Worm (Caenorhabditis elegans): ENCODE data around the gene F38B2.2.

F38B2.2 gene

ce11 chrX:11310285-11310838, 31.2 kb upstream of the F38B2.2 start, which contains the start of gene F08G12.5:
TSS of gene F08G12.5 (minus strand) at chrX:11310285.
- peak in 1 of 2 experiments; percentile 75 for TF ChIP-seq unc-62 (GFP tag; optimal IDR thresholded peaks at IDR 0.05 in 1 of 2)
- no peak for TF ChIP-seq unc-62 (tag; optimal IDR thresholded peaks at IDR 0.05)
- TF ChIP-seq nhr-42 (GFP tag; IDR thresholded peaks at IDR 0.05), result no peak
- no peak for TF ChIP-seq hlh-30 (tag; optimal IDR thresholded peaks at IDR 0.05; ENCODE audit: insufficient read depth)
- TF ChIP-seq vab-7 (GFP tag; IDR thresholded peaks at IDR 0.05), result no peak
- no peak for TF ChIP-seq lin-1 (GFP tag; IDR thresholded peaks at IDR 0.05)
- TF ChIP-seq snpc-1.2 (GFP tag; IDR thresholded peaks at IDR 0.05), result no peak
- no peak for TF ChIP-seq ces-1 (GFP tag; optimal IDR thresholded peaks at IDR 0.05)
- no peak for TF ChIP-seq fkh-10 (GFP tag; optimal IDR thresholded peaks at IDR 0.05)
- TF ChIP-seq Y105C5A.15 (GFP tag; IDR thresholded peaks at IDR 0.05), result no peak
- TF ChIP-seq gei-8 (GFP tag; optimal IDR thresholded peaks at IDR 0.05), result no peak
- no peak for TF ChIP-seq D1046.2 (GFP tag; IDR thresholded peaks at IDR 0.05)
- TF ChIP-seq ceh-44 (GFP tag; IDR thresholded peaks at IDR 0.05), result no peak
- TF ChIP-seq arid-1 (GFP tag; conservative IDR thresholded peaks at IDR 0.05), result no peak
- no peak for TF ChIP-seq nhr-11 (tag; optimal IDR thresholded peaks at IDR 0.05)
- no peak for TF ChIP-seq nhr-237 (tag; optimal IDR thresholded peaks at IDR 0.05)
- no peak for TF ChIP-seq daf-8 (GFP tag; IDR thresholded peaks at IDR 0.05)
- TF ChIP-seq rbr-2 (tag; optimal IDR thresholded peaks at IDR 0.05), result no peak
- no peak for TF ChIP-seq ctbp-1 (GFP tag; IDR thresholded peaks at IDR 0.05)
- TF ChIP-seq snpc-4 (tag; optimal IDR thresholded peaks at IDR 0.05), result no peak
- no peak for TF ChIP-seq zag-1 (tag; optimal IDR thresholded peaks at IDR 0.05)
- TF ChIP-seq lin-38 (GFP tag; IDR thresholded peaks at IDR 0.05), result no peak
- no peak for TF ChIP-seq dmd-6 (GFP tag; IDR thresholded peaks at IDR 0.05)
- TF ChIP-seq nhr-28 (tag; optimal IDR thresholded peaks at IDR 0.05), result peak; percentile 74
- TF ChIP-seq nhr-111 (GFP tag; optimal IDR thresholded peaks at IDR 0.05), result no peak
- peak in 1 of 2 experiments; percentile 86 for TF ChIP-seq daf-16 (GFP tag; optimal IDR thresholded peaks at IDR 0.05)
- TF ChIP-seq daf-16 (tag; optimal IDR thresholded peaks at IDR 0.05), result peak; percentile 81
- TF ChIP-seq F37D6.2 (tag; optimal IDR thresholded peaks at IDR 0.05), result no peak
- peak; percentile 49 for TF ChIP-seq hlh-11 (tag; optimal IDR thresholded peaks at IDR 0.05)
- TF ChIP-seq mdt-29 (GFP tag; IDR thresholded peaks at IDR 0.05), result no peak
- no peak for TF ChIP-seq unc-130 (GFP tag; optimal IDR thresholded peaks at IDR 0.05)
- no peak for TF ChIP-seq mes-2 (tag; optimal IDR thresholded peaks at IDR 0.05; ENCODE audit: poor library complexity, severe bottlenecking)
- no peak for TF ChIP-seq Y75B8A.6 (GFP tag; IDR thresholded peaks at IDR 0.05)
- no peak for TF ChIP-seq ceh-62 (tag; optimal IDR thresholded peaks at IDR 0.05)

- TF ChIP-seq hmg-1.1 (GFP tag; IDR thresholded peaks at IDR 0.05) (0 out of 2 replicates have a peak, but pooled peaks have one; percentile 11), nhr-48 (tag; optimal IDR thresholded peaks at IDR 0.05) (no peak), mes-2 (tag; optimal IDR thresholded peaks at IDR 0.05; ENCODE audit: poor library complexity, severe bottlenecking) (peak; percentile 54)
Measured at ce11 chrX:11307056-11307455, 27.9 kb upstream of the F38B2.2 start, which contains the start of gene vhl-1. TSS of gene vhl-1 (plus strand) at chrX:11307356.

- TF ChIP-seq Y5F2A.4 (GFP tag; optimal IDR thresholded peaks at IDR 0.05) (no peak), F10B5.3 (tag; optimal IDR thresholded peaks at IDR 0.05) (no peak), sdz-12 (GFP tag; optimal IDR thresholded peaks at IDR 0.05) (no peak), hlh-30 (tag; optimal IDR thresholded peaks at IDR 0.05; ENCODE audit: insufficient read depth) (no peak), ZK337.2 (GFP tag; IDR thresholded peaks at IDR 0.05) (no peak), ama-1 (optimal IDR thresholded peaks at IDR 0.05) (no peak), mdt-29 (GFP tag; IDR thresholded peaks at IDR 0.05) (no peak), dmd-6 (GFP tag; IDR thresholded peaks at IDR 0.05) (no peak), Y48G9A.11 (GFP tag; IDR thresholded peaks at IDR 0.05) (no peak), dpl-1 (GFP tag; optimal IDR thresholded peaks at IDR 0.05) (no peak), dmd-8 (GFP tag; IDR thresholded peaks at IDR 0.05) (no peak), dve-1 (tag; optimal IDR thresholded peaks at IDR 0.05; ENCODE audit: insufficient read depth) (no peak), nhr-11 (tag; optimal IDR thresholded peaks at IDR 0.05) (no peak), T26A8.4 (GFP tag; IDR thresholded peaks at IDR 0.05) (no peak), nhr-28 (tag; optimal IDR thresholded peaks at IDR 0.05) (no peak), ztf-11 (tag; optimal IDR thresholded peaks at IDR 0.05) (no peak), gei-8 (GFP tag; optimal IDR thresholded peaks at IDR 0.05) (no peak), ceh-44 (GFP tag; IDR thresholded peaks at IDR 0.05) (no peak)
Measured at ce11 chrX:11305773-11306172, 26.6 kb upstream of the F38B2.2 start, which contains the start of gene F08G12.1. TSS of gene F08G12.1 (minus strand) at chrX:11305873.

Measured in whole organism, L4 larva.